Worm (Caenorhabditis elegans) whole organism, L4 larva: Measurements from ENCODE around the gene dhhc-1.

Source experiments
- nhr-11 ChIP-seq: fragments of 150-350 bp; optimal IDR thresholded peaks from 2 replicates; lab custom pipeline; 2014; ENCODE audit warnings: missing biosample characterization, missing genetic modification characterization
- pha-4 ChIP-seq, 2 experiments: fragments of 150-350 bp in 1 of 2; fragments of 200-800 bp in 1 of 2; sonication (Bioruptor generic) in 1 of 2; IDR thresholded peaks in 1 of 2; optimal IDR thresholded peaks in 1 of 2; 2 replicates each; pipeline versions ENCODE4 v1.3.6 to Lab custom; 2014 to 2022; ENCODE audit warnings: missing genetic modification characterization in 2 of 2, missing genetic modification reagents in 2 of 2, missing biosample characterization in 1 of 2, missing compliant biosample characterization in 1 of 2

ce11 chrX:15128184-15128583 is 28.0 kb upstream of the dhhc-1 start:
- TF ChIP-seq nhr-11 (tag; lab: Kevin White, UChicago) = no peak
- TF ChIP-seq pha-4 (GFP tag; IDR thresholded peaks at IDR 0.05; lab: Robert Waterston, UW) = no peak
- no peak for TF ChIP-seq pha-4 (tag; optimal IDR thresholded peaks at IDR 0.05; lab: Kevin White, UChicago)
